Fruit fly (Drosophila melanogaster): Measurements from ENCODE around the gene CG34253.
A peak's percentile ranks its signal among the peaks of the same experiment; 100 is the strongest.

The CG34253 gene

DNA sequence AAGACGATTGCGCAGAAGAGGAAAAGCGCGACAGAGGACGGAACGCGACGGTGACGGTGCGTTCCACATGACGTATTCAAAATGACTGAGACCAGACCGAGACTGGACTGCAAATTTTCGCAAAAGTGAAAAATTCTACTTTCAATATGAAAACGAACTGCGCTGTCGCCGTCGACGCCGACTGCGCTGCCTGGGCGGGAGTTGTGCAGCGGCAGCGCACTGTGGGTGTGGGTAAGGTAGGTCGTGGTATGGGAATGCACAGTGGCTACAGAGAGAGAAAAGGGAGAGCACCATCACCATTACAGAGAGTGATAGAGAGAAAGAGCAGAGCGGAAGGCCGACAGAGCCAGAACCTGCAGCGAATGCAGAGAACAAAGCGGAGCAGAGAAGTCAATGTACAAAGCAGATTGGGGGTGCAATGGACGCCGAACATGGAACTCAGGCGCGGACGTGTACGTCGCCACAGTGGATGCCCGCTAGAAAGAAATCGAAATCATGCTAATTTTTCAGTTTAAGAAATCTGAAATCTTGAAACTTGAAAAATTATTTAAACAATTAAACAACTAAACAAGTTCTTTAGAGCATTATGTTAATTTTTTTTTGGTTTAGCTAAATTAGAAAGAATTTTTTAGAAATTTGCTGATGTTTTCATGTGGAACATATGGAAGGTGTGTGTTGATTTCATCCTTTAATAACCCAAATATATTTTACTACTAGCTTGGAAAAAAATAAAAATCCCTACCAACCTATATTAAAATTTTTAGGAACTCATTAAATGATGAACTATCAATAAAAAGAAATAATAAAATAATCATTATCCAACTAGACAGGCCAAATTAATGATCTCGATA, 22.3 kb downstream of the CG34253 start, which contains the start of gene Eip75B:
Gene Eip75B, minus strand, starts transcription at position 65 of the 851 bp plus-strand sequence.
- TF ChIP-seq CG17801 (GFP tag; optimal IDR thresholded peaks at IDR 0.05; ENCODE audit: partially characterized antibody), result no peak

DNA sequence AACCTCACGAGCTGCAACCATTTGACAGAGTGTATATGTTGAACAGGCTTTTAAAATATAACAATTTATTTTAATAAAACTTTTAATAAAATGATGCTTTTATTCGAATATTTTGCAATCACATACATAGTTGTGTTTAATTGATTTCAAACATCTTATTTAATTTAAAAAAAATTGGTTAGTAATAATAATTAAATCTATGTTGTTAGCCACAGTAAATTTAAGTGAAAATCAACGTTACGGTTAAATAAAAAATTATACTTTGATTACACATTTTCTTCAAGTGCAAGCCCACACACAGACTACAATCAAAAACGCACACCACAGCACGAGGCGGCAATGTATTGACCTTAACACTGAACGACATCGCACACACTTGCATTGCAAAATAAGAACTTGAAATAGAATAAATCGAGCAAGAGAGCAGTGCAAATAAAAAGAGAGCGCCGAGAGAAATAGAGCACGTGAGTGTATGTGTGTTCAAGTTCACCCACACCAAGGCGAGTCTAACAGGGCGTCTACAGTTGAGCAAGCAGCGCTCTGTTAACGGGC, 24.1 kb downstream of the CG34253 start:
- peak; percentile 75 for TF ChIP-seq CG17801 (GFP tag; optimal IDR thresholded peaks at IDR 0.05; ENCODE audit: partially characterized antibody)

- peak; percentile 14 for TF ChIP-seq CG17801 (GFP tag; optimal IDR thresholded peaks at IDR 0.05; ENCODE audit: partially characterized antibody)
Measured at dm6 chr3L:18061713-18062365, 25.3 kb downstream of the CG34253 start.

- no peak for TF ChIP-seq CG17801 (GFP tag; optimal IDR thresholded peaks at IDR 0.05; ENCODE audit: partially characterized antibody)
Measured at dm6 chr3L:18061240-18061639, 25.9 kb downstream of the CG34253 start.

dm6 chr3L:18057752-18058518, 29.2 kb downstream of the CG34253 start:
- no peak for TF ChIP-seq CG17801 (GFP tag; optimal IDR thresholded peaks at IDR 0.05; ENCODE audit: partially characterized antibody)

DNA sequence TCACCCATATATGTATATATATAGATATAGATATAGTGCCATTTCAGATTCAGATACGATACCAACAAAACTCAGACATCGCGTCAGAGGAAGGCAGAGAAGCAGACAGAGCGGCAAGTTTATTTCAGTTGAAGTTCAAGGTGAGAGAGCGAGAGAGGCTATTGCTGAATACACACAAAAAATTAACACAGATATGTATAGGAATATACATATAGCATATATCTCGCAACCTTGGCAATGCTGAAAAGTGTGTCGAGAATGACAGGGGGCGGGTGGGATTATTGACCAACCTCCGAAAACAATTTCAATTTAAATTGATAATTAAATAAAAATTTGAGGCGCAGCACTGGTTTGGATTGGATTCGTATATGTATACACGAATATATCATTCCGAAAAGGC, 30.1 kb downstream of the CG34253 start:
- no peak for TF ChIP-seq CG17801 (GFP tag; optimal IDR thresholded peaks at IDR 0.05; ENCODE audit: partially characterized antibody)

- no peak for TF ChIP-seq CG17801 (GFP tag; optimal IDR thresholded peaks at IDR 0.05; ENCODE audit: partially characterized antibody)
Measured at dm6 chr3L:18046590-18047158, 40.4 kb downstream of the CG34253 start.

DNA sequence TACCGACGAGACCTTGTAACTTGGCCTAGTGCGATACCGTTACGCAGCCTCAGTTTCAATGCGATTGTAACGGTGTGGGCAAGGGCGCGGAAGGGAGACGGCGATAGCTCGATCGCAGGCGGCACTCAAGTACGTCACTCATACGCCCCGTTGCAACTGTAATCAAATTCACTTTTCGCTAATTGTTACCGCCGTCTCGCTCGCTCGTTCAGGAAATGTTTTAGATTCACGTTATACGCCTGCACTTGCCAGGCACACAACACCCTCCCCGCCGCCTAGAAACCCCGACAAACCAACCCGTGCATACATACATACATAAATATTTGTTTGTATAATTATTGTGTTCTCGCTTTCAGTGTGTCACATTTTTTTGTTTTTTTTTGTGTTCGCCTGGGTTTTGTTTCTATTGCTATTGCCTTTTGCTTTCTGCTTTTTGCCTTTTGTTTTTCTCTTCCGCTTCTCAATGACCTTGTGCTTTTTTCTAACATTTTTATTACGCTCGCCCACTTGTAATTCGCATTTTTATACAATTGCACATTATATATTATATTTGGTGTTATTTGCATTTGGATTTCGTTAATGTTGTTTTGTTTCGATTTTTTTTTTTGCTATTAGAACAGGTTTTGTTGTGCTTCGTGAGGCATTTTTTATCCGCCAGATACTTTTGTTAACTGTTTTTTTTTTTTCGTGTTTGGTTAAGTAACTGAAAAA, 42.6 kb downstream of the CG34253 start:
- TF ChIP-seq CG17801 (GFP tag; optimal IDR thresholded peaks at IDR 0.05; ENCODE audit: partially characterized antibody), result no peak

DNA sequence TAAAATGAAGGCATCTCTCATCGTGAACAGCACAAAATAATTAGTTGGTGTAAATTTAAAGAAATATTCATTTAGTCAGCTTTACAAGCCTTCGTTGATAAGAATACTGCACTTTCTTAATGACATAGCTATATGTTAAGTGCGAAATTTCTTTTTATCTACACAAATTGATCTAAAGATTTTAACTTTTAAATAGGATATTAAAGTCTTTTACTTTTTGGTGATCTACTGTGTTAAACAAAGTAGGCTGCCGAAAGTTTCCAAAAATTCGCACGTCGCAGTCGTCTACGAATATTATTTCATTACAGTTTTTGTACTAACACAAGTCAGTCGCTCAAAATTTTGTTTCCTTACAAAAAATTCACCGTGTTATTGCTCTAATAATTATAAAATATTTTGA, 44.7 kb downstream of the CG34253 start, which contains the start of gene CG42393:
Gene CG42393, plus strand, starts transcription at position 301 of the 400 bp plus-strand sequence.
- TF ChIP-seq CG17801 (GFP tag; optimal IDR thresholded peaks at IDR 0.05; ENCODE audit: partially characterized antibody), result no peak

DNA sequence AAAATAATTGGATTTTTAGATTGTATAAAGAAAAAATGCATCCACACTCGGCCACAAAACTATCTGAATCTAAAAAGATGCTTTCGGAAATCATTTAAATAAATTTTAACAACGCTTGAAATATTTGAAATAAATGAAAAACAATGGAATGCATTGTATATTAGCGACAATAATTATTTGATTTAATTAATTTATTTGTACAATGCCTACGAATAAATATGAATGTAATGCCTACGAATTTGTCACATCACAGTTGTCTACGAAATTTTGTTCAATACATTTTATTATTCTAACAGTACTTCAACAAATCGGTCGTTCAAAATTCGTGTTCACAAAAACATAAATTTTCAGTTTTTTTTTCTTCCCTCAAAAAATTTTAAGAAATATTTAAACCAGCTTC, 47.1 kb downstream of the CG34253 start, which contains the start of gene CG32192:
Gene CG32192, plus strand, starts transcription at position 301 of the 400 bp plus-strand sequence.
- TF ChIP-seq CG17801 (GFP tag; optimal IDR thresholded peaks at IDR 0.05; ENCODE audit: partially characterized antibody), result no peak

dm6 chr3L:18038122-18038762, 48.9 kb downstream of the CG34253 start:
- no peak for TF ChIP-seq CG17801 (GFP tag; optimal IDR thresholded peaks at IDR 0.05; ENCODE audit: partially characterized antibody)

dm6 chr3L:18037459-18038092, 49.5 kb downstream of the CG34253 start:
- TF ChIP-seq CG17801 (GFP tag; optimal IDR thresholded peaks at IDR 0.05; ENCODE audit: partially characterized antibody), result no peak

DNA sequence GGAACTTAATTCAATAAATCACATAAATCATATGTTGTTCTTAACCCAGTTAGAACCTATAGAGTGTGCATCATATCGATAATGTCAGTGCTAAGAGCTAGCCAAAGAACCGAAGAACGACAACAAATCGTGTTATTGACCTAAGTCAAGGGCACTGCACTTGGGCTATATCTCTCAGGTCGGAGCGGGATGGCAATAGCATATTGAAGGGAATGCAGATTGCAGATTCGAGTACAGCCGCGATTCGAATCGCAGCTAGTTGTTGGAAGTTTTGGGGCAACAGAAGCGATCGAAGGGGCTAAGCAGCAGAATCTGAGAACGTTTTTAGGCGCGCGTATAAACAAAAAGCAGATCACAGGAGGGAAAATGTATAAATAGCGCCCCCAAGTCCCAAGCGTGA, 50.1 kb downstream of the CG34253 start:
- TF ChIP-seq CG17801 (GFP tag; optimal IDR thresholded peaks at IDR 0.05; ENCODE audit: partially characterized antibody), result no peak
